Fruit fly (Drosophila melanogaster) whole organism, embryonic: ENCODE measurements around the gene TbCMF46.

Experiments used
- Ada2b ChIP-seq: fragments of 200-800 bp; sonication (Bioruptor generic); IDR thresholded peaks from 2 replicates; pipeline ENCODE4 v1.3.6; 2022; ENCODE audit warnings: missing biosample characterization, missing genetic modification characterization
- Aef1 ChIP-seq: fragments of 200-800 bp; sonication (Bioruptor generic); IDR thresholded peaks from 3 replicates; pipeline ENCODE4 v1.3.6; 2022; ENCODE audit warnings: missing biosample characterization, missing genetic modification characterization
- Antp ChIP-seq: fragments of 200-800 bp; sonication (Bioruptor generic); optimal IDR thresholded peaks from 3 replicates; lab custom pipeline; 2016; ENCODE audit warnings: missing biosample characterization, missing genetic modification characterization
- B-H1 ChIP-seq: fragments of 200-800 bp; sonication (Bioruptor generic); IDR thresholded peaks from 3 replicates; pipeline ENCODE4 v1.3.6; 2022; ENCODE audit warnings: missing biosample characterization, missing genetic modification characterization
- Blimp-1 ChIP-seq: fragments of 200-800 bp; sonication (Bioruptor generic); optimal IDR thresholded peaks from 3 replicates; lab custom pipeline; 2018; ENCODE audit warnings: missing biosample characterization, missing genetic modification characterization, mild to moderate bottlenecking, moderate library complexity, missing genetic modification reagents
- CG1024 ChIP-seq: fragments of 200-800 bp; sonication (Bioruptor generic); IDR thresholded peaks from 2 replicates; pipeline ENCODE4 v1.3.6; 2022; ENCODE audit warnings: missing biosample characterization, missing genetic modification characterization
- CG10431 ChIP-seq: fragments of 200-800 bp; sonication (Bioruptor generic); optimal IDR thresholded peaks from 3 replicates; lab custom pipeline; 2018; ENCODE audit warnings: missing biosample characterization, mild to moderate bottlenecking, missing genetic modification characterization
- CG10462 ChIP-seq: fragments of 200-800 bp; sonication (Bioruptor generic); optimal IDR thresholded peaks from 2 replicates; lab custom pipeline; 2016; ENCODE audit warnings: missing biosample characterization, missing genetic modification characterization
- CG10565 ChIP-seq: fragments of 200-800 bp; sonication (Bioruptor generic); optimal IDR thresholded peaks from 3 replicates; lab custom pipeline; 2016; ENCODE audit warnings: missing biosample characterization, mild to moderate bottlenecking, missing genetic modification characterization
- CG12659 ChIP-seq: fragments of 200-800 bp; sonication (Bioruptor generic); optimal IDR thresholded peaks from 3 replicates; lab custom pipeline; 2017; ENCODE audit warnings: mild to moderate bottlenecking, missing biosample characterization, missing genetic modification reagents, missing genetic modification characterization
- CG14667 ChIP-seq: fragments of 200-800 bp; sonication (Bioruptor generic); IDR thresholded peaks from 2 replicates; pipeline ENCODE4 v1.3.6; 2022; ENCODE audit warnings: missing biosample characterization, missing genetic modification characterization
- CG14965 ChIP-seq: fragments of 200-800 bp; sonication (Bioruptor generic); optimal IDR thresholded peaks from 2 replicates; lab custom pipeline; 2016; ENCODE audit warnings: missing biosample characterization, missing genetic modification characterization, borderline replicate concordance
- CG16779 ChIP-seq: fragments of 200-800 bp; sonication (Bioruptor generic); IDR thresholded peaks from 2 replicates; pipeline ENCODE4 v1.3.6; 2022; ENCODE audit warnings: missing biosample characterization, missing genetic modification characterization
- CG2199 ChIP-seq: fragments of 200-800 bp; sonication (Bioruptor generic); IDR thresholded peaks from 3 replicates; pipeline ENCODE4 v1.3.6; 2022; ENCODE audit warnings: missing biosample characterization, missing genetic modification characterization
- CG31224 ChIP-seq: fragments of 200-800 bp; sonication (Bioruptor generic); IDR thresholded peaks from 2 replicates; pipeline ENCODE4 v1.3.6; 2022; ENCODE audit warnings: missing biosample characterization, missing genetic modification characterization
- CG3407 ChIP-seq: fragments of 200-800 bp; sonication (Bioruptor generic); optimal IDR thresholded peaks from 2 replicates; lab custom pipeline; 2018; ENCODE audit warnings: missing biosample characterization, mild to moderate bottlenecking, missing genetic modification characterization
- CG34224 ChIP-seq: fragments of 200-800 bp; sonication (Bioruptor generic); IDR thresholded peaks from 3 replicates; pipeline ENCODE4 v1.3.6; 2022; ENCODE audit warnings: missing biosample characterization, missing genetic modification characterization; ENCODE audit not compliant: partially characterized antibody
- CG3838 ChIP-seq: fragments of 200-800 bp; sonication (Bioruptor generic); optimal IDR thresholded peaks from 3 replicates; lab custom pipeline; 2016; ENCODE audit warnings: missing biosample characterization, missing genetic modification characterization
- CG4404 ChIP-seq: fragments of 200-800 bp; sonication (Bioruptor generic); IDR thresholded peaks from 2 replicates; pipeline ENCODE4 v1.3.6; 2022; ENCODE audit warnings: missing biosample characterization, missing genetic modification characterization
- CG6254 ChIP-seq: fragments of 200-800 bp; sonication (Bioruptor generic); optimal IDR thresholded peaks from 3 replicates; lab custom pipeline; 2017; ENCODE audit warnings: mild to moderate bottlenecking, missing biosample characterization, missing genetic modification reagents, missing genetic modification characterization
- CG8359 ChIP-seq: fragments of 200-800 bp; sonication (Bioruptor generic); optimal IDR thresholded peaks from 2 replicates; lab custom pipeline; 2017; ENCODE audit warnings: missing biosample characterization, mild to moderate bottlenecking, missing genetic modification characterization, borderline replicate concordance
- CG9437 ChIP-seq: fragments of 200-800 bp; sonication (Bioruptor generic); optimal IDR thresholded peaks from 2 replicates; lab custom pipeline; 2018; ENCODE audit warnings: missing biosample characterization, mild to moderate bottlenecking, missing genetic modification characterization
- CG9727 ChIP-seq: fragments of 200-800 bp; sonication (Bioruptor generic); optimal IDR thresholded peaks from 3 replicates; lab custom pipeline; 2017; ENCODE audit warnings: missing biosample characterization, mild to moderate bottlenecking, missing genetic modification characterization
- Dbx ChIP-seq: fragments of 200-800 bp; sonication (Bioruptor generic); IDR thresholded peaks from 3 replicates; pipeline ENCODE4 v1.3.6; 2022; ENCODE audit warnings: missing biosample characterization, missing genetic modification characterization
- HmgZ ChIP-seq: fragments of 200-800 bp; sonication (Bioruptor generic); optimal IDR thresholded peaks from 2 replicates; lab custom pipeline; 2018; ENCODE audit warnings: missing biosample characterization, mild to moderate bottlenecking, missing genetic modification characterization
- Hr39 ChIP-seq: fragments of >200 bp; optimal IDR thresholded peaks from 2 replicates; lab custom pipeline; 2017
- Hsf ChIP-seq: fragments of 200-800 bp; sonication (Bioruptor generic); optimal IDR thresholded peaks from 3 replicates; lab custom pipeline; 2016; ENCODE audit warnings: missing biosample characterization, missing genetic modification characterization
- Mrtf ChIP-seq: fragments of 200-800 bp; sonication (Bioruptor generic); IDR thresholded peaks from 3 replicates; pipeline ENCODE4 v1.3.6; 2022; ENCODE audit warnings: missing biosample characterization, missing genetic modification characterization
- Neu2 ChIP-seq: fragments of 200-800 bp; sonication (Bioruptor generic); optimal IDR thresholded peaks from 3 replicates; lab custom pipeline; 2016; ENCODE audit warnings: missing biosample characterization, missing genetic modification characterization, borderline replicate concordance
- Nf-YB ChIP-seq: fragments of 200-800 bp; sonication (Bioruptor generic); optimal IDR thresholded peaks from 3 replicates; lab custom pipeline; 2019; ENCODE audit warnings: missing biosample characterization, mild to moderate bottlenecking, missing genetic modification characterization, moderate library complexity
- Ravus ChIP-seq: fragments of 200-800 bp; sonication (Bioruptor generic); IDR thresholded peaks from 2 replicates; pipeline ENCODE4 v1.3.6; 2022; ENCODE audit warnings: missing biosample characterization, missing genetic modification characterization
- Rx ChIP-seq: fragments of 200-800 bp; sonication (Bioruptor generic); IDR thresholded peaks from 2 replicates; pipeline ENCODE4 v1.3.6; 2022; ENCODE audit warnings: missing biosample characterization, missing genetic modification characterization
- Usf ChIP-seq: fragments of 200-800 bp; sonication (Bioruptor generic); optimal IDR thresholded peaks from 2 replicates; lab custom pipeline; 2017; ENCODE audit warnings: missing genotype, missing biosample characterization, missing genetic modification characterization
- br ChIP-seq: fragments of >200 bp; optimal IDR thresholded peaks from 2 replicates; lab custom pipeline; 2017
- btn ChIP-seq: fragments of 200-800 bp; sonication (Bioruptor generic); optimal IDR thresholded peaks from 2 replicates; lab custom pipeline; 2016; ENCODE audit warnings: missing biosample characterization, missing genetic modification characterization
- en ChIP-seq: fragments of 200-800 bp; sonication (Bioruptor generic); optimal IDR thresholded peaks from 2 replicates; lab custom pipeline; 2016; ENCODE audit warnings: missing biosample characterization, missing genetic modification characterization
- exex ChIP-seq: fragments of 200-800 bp; sonication (Bioruptor generic); optimal IDR thresholded peaks from 4 replicates; lab custom pipeline; 2018; ENCODE audit warnings: missing biosample characterization, mild to moderate bottlenecking, missing genetic modification characterization, moderate library complexity
- gfzf ChIP-seq: fragments of 200-800 bp; sonication (Bioruptor generic); optimal IDR thresholded peaks from 2 replicates; lab custom pipeline; 2016; ENCODE audit warnings: missing biosample characterization, mild to moderate bottlenecking, missing genetic modification characterization, moderate library complexity
- insv ChIP-seq, 2 experiments: fragments of 200-800 bp; sonication (Bioruptor generic); optimal IDR thresholded peaks; 3 replicates each; lab custom pipeline; 2016 to 2018; ENCODE audit warnings: missing biosample characterization in 2 of 2, missing genetic modification characterization in 2 of 2
- kni ChIP-seq: fragments of 200-800 bp; sonication (Bioruptor generic); optimal IDR thresholded peaks from 3 replicates; lab custom pipeline; 2017; ENCODE audit warnings: mild to moderate bottlenecking, missing biosample characterization, missing genetic modification reagents, missing genetic modification characterization
- knrl ChIP-seq: fragments of 200-800 bp; sonication (Bioruptor generic); IDR thresholded peaks from 3 replicates; pipeline ENCODE4 v1.3.6; 2022; ENCODE audit warnings: missing biosample characterization, missing genetic modification characterization; ENCODE audit not compliant: partially characterized antibody
- nau ChIP-seq: fragments of 200-800 bp; sonication (Bioruptor generic); optimal IDR thresholded peaks from 3 replicates; lab custom pipeline; 2017; ENCODE audit warnings: missing biosample characterization, mild to moderate bottlenecking, missing genetic modification characterization, missing genetic modification reagents
- nom ChIP-seq: fragments of 200-800 bp; sonication (Bioruptor generic); optimal IDR thresholded peaks from 2 replicates; lab custom pipeline; 2017; ENCODE audit warnings: missing biosample characterization, missing genetic modification characterization, mild to moderate bottlenecking, moderate library complexity, missing genetic modification reagents
- pb ChIP-seq: fragments of 200-800 bp; sonication (Bioruptor generic); optimal IDR thresholded peaks from 3 replicates; lab custom pipeline; 2016; ENCODE audit warnings: missing biosample characterization, missing genetic modification characterization
- phol ChIP-seq: fragments of 200-800 bp; sonication (Bioruptor generic); optimal IDR thresholded peaks from 3 replicates; lab custom pipeline; 2018; ENCODE audit warnings: missing biosample characterization, mild to moderate bottlenecking, missing genetic modification characterization, moderate library complexity
- pum ChIP-seq: fragments of 200-800 bp; sonication (Bioruptor generic); optimal IDR thresholded peaks from 2 replicates; lab custom pipeline; 2016; ENCODE audit warnings: missing biosample characterization, missing genetic modification characterization
- rib ChIP-seq: fragments of 200-800 bp; sonication (Bioruptor generic); IDR thresholded peaks from 2 replicates; pipeline ENCODE4 v1.3.6; 2022; ENCODE audit warnings: missing biosample characterization, missing genetic modification characterization
- sna ChIP-seq: fragments of 200-800 bp; sonication (Bioruptor generic); IDR thresholded peaks from 2 replicates; pipeline ENCODE4 v1.3.6; 2022; ENCODE audit warnings: missing biosample characterization, missing genetic modification characterization; ENCODE audit not compliant: partially characterized antibody
- wor ChIP-seq: fragments of 200-800 bp; sonication (Bioruptor generic); IDR thresholded peaks from 2 replicates; pipeline ENCODE4 v1.3.6; 2022; ENCODE audit warnings: missing biosample characterization, missing genetic modification characterization
- zen ChIP-seq: fragments of 200-800 bp; sonication (Bioruptor generic); optimal IDR thresholded peaks from 3 replicates; lab custom pipeline; 2018; ENCODE audit warnings: missing biosample characterization, mild to moderate bottlenecking, missing genetic modification characterization, moderate library complexity

The TbCMF46 gene

dm6 chr2L:9938631-9939256 is 14.1 kb upstream of the TbCMF46 start, which contains the start of the genes Datp and CG4619 (continued):
- TF ChIP-seq CG8359 (GFP tag; lab: Kevin White, UChicago), result no peak
- TF ChIP-seq CG10565, result no peak
- TF ChIP-seq Rx, result no peak
- TF ChIP-seq sna, result no peak; the same call in 1 of the 2 replicates
- TF ChIP-seq HmgZ (tag; lab: Kevin White, UChicago), result peak; percentile 87
- TF ChIP-seq CG6254 (GFP tag; lab: Kevin White, UChicago), result no peak
- peak; percentile 32 for TF ChIP-seq kni (GFP tag; lab: Kevin White, UChicago)
- TF ChIP-seq CG31224, result no peak
- peak; percentile 93 for TF ChIP-seq CG9437 (GFP tag; lab: Kevin White, UChicago)
- TF ChIP-seq Ada2b (GFP tag; lab: Robert Waterston, UW), result no peak; the same call in 1 of the 2 replicates
- peak; percentile 68 for TF ChIP-seq CG10431
- peak; percentile 39 for TF ChIP-seq phol (tag; lab: Kevin White, UChicago)
- no peak for TF ChIP-seq CG16779
- no peak for TF ChIP-seq gfzf (GFP tag; lab: Kevin White, UChicago)
- TF ChIP-seq en (GFP tag; lab: Kevin White, UChicago), result no peak
- TF ChIP-seq CG9727 (GFP tag; lab: Kevin White, UChicago), result no peak
- TF ChIP-seq CG3407 (GFP tag; lab: Kevin White, UChicago), result no peak
- TF ChIP-seq insv (GFP tag; optimal IDR thresholded peaks at IDR 0.05; lab: Kevin White, UChicago), result no peak
- no peak for TF ChIP-seq CG2199
- TF ChIP-seq pum, result peak; percentile 29
- no peak for TF ChIP-seq Usf
- TF ChIP-seq nom (GFP tag; lab: Kevin White, UChicago), result no peak
- peak; percentile 59; the same call in 2 of the 3 replicates for TF ChIP-seq Aef1 (GFP tag; lab: Robert Waterston, UW)
- TF ChIP-seq Dbx, result peak; percentile 62; the same call in 2 of the 3 replicates
- no peak for TF ChIP-seq Ravus (GFP tag; lab: Robert Waterston, UW)
- TF ChIP-seq Mrtf (GFP tag; lab: Robert Waterston, UW), result no peak
- no peak for TF ChIP-seq Hr39
- TF ChIP-seq knrl, result 0 out of 3 replicates have a peak, but pooled peaks have one; percentile 24
- no peak for TF ChIP-seq rib (GFP tag; lab: Robert Waterston, UW)
- TF ChIP-seq Nf-YB, result no peak
- TF ChIP-seq br (lab: Kevin White, UChicago), result no peak
- TF ChIP-seq Antp (GFP tag; lab: Kevin White, UChicago), result peak; percentile 33
- TF ChIP-seq nau (GFP tag; lab: Kevin White, UChicago), result no peak
- TF ChIP-seq Blimp-1 (GFP tag; lab: Kevin White, UChicago), result no peak
- TF ChIP-seq Neu2 (GFP tag; lab: Kevin White, UChicago), result peak; percentile 50
- peak; percentile 43; the same call in 1 of the 3 replicates for TF ChIP-seq CG34224 (GFP tag; lab: Robert Waterston, UW)
- peak; percentile 40 for TF ChIP-seq CG4404 (GFP tag; lab: Robert Waterston, UW)
- peak; percentile 44 for TF ChIP-seq CG12659
- peak; percentile 77 for TF ChIP-seq exex (tag; lab: Kevin White, UChicago)
- no peak for TF ChIP-seq CG14667 (GFP tag; lab: Robert Waterston, UW)
- no peak for TF ChIP-seq CG10462
- TF ChIP-seq wor (GFP tag; lab: Robert Waterston, UW), result no peak
- TF ChIP-seq CG3838, result no peak
- TF ChIP-seq CG14965, result no peak
- peak; percentile 67 for TF ChIP-seq zen (tag; lab: Kevin White, UChicago)
- TF ChIP-seq CG1024 (GFP tag; lab: Robert Waterston, UW), result 0 out of 2 replicates have a peak, but pooled peaks have one; percentile 6
- no peak for TF ChIP-seq pb (GFP tag; lab: Kevin White, UChicago)
- no peak for TF ChIP-seq btn (GFP tag; lab: Kevin White, UChicago)
- peak; percentile 23 for TF ChIP-seq Hsf
- no peak for TF ChIP-seq B-H1 (GFP tag; lab: Robert Waterston, UW)
